Worm (Caenorhabditis elegans): ENCODE data around the gene snf-11.

snf-11 gene

ce11 chrV:11308915-11309314 is 669 bp upstream of the snf-11 start (continued):
- no peak for TF ChIP-seq nhr-47 (tag; optimal IDR thresholded peaks at IDR 0.05)
- TF ChIP-seq lsy-2 (tag; optimal IDR thresholded peaks at IDR 0.05), result peak in 1 of 2 experiments; percentile 35
- TF ChIP-seq ceh-88 (GFP tag; IDR thresholded peaks at IDR 0.05), result no peak
- TF ChIP-seq swsn-7 (tag; optimal IDR thresholded peaks at IDR 0.05), result peak; percentile 17

DNA sequence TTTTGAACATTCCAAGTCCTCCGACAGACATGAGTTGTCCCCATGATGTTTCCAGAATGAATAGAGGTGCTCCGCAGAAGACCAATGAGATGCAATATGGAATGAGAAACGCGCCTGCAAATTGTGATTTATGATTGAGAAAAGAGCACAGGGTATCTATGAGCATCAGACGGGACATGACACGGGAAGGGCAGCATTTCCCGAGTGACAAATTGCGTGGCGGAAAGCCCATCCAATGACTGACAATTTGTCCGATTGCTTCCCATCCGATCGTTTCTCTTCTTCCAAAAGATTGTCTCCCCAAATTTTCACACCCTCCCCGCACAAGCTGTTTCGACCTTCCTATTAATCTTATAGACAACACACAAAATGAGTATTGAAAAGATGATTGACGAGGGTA is 465 bp downstream of the snf-11 start:
- TF ChIP-seq pag-3 (tag; optimal IDR thresholded peaks at IDR 0.05; ENCODE audit: borderline replicate concordance, insufficient read depth), result no peak
- no peak for TF ChIP-seq blmp-1 (tag; optimal IDR thresholded peaks at IDR 0.05)
- no peak for TF ChIP-seq hpl-2 (GFP tag; optimal IDR thresholded peaks at IDR 0.05)
- TF ChIP-seq aha-1 (tag; optimal IDR thresholded peaks at IDR 0.05), result no peak
- TF ChIP-seq zip-4 (GFP tag; optimal IDR thresholded peaks at IDR 0.05), result no peak
- TF ChIP-seq mep-1 (tag; optimal IDR thresholded peaks at IDR 0.05), result no peak
- TF ChIP-seq nhr-19 (GFP tag; conservative IDR thresholded peaks at IDR 0.05), result peak; percentile 17
- no peak for TF ChIP-seq egl-13 (tag; optimal IDR thresholded peaks at IDR 0.05)
- no peak for TF ChIP-seq mab-9 (GFP tag; IDR thresholded peaks at IDR 0.05)
- no peak for TF ChIP-seq unc-30 (tag; optimal IDR thresholded peaks at IDR 0.05)
- TF ChIP-seq lin-15B (tag; optimal IDR thresholded peaks at IDR 0.05), result no peak
- no peak for TF ChIP-seq sptf-1 (tag; optimal IDR thresholded peaks at IDR 0.05)
- TF ChIP-seq ceh-88 (GFP tag; IDR thresholded peaks at IDR 0.05), result no peak
- no peak for TF ChIP-seq pqm-1 (tag; optimal IDR thresholded peaks at IDR 0.05)
- no peak for TF ChIP-seq tlp-1 (tag; optimal IDR thresholded peaks at IDR 0.05)
- TF ChIP-seq ama-1 (optimal IDR thresholded peaks at IDR 0.05), result no peak
- no peak for TF ChIP-seq unc-86 (tag; optimal IDR thresholded peaks at IDR 0.05)
- TF ChIP-seq nhr-90 (tag; optimal IDR thresholded peaks at IDR 0.05; ENCODE audit: poor library complexity), result no peak
- TF ChIP-seq C34B4.2 (tag; optimal IDR thresholded peaks at IDR 0.05), result no peak
- peak; percentile 70 for TF ChIP-seq lin-14 (GFP tag; optimal IDR thresholded peaks at IDR 0.05)
- TF ChIP-seq lsy-2 (tag; optimal IDR thresholded peaks at IDR 0.05), result no peak
- TF ChIP-seq nhr-71 (tag; optimal IDR thresholded peaks at IDR 0.05), result peak; percentile 37
- no peak for TF ChIP-seq ceh-8 (GFP tag; optimal IDR thresholded peaks at IDR 0.05)
- TF ChIP-seq nhr-77 (tag; optimal IDR thresholded peaks at IDR 0.05), result no peak
- TF ChIP-seq tbx-2 (tag; optimal IDR thresholded peaks at IDR 0.05), result no peak
- TF ChIP-seq zag-1 (tag; optimal IDR thresholded peaks at IDR 0.05), result no peak
- no peak for TF ChIP-seq nhr-11 (tag; optimal IDR thresholded peaks at IDR 0.05)
- TF ChIP-seq rnt-1 (tag; optimal IDR thresholded peaks at IDR 0.05), result peak; percentile 69
- TF ChIP-seq nhr-12 (tag; optimal IDR thresholded peaks at IDR 0.05), result no peak
- TF ChIP-seq nhr-84 (tag; optimal IDR thresholded peaks at IDR 0.05), result no peak
- TF ChIP-seq F16B12.6 (tag; optimal IDR thresholded peaks at IDR 0.05), result no peak
- TF ChIP-seq nhr-85 (tag), result no peak
- TF ChIP-seq hlh-17 (GFP tag; optimal IDR thresholded peaks at IDR 0.05; ENCODE audit: borderline replicate concordance), result no peak
- no peak for TF ChIP-seq fkh-8 (tag; optimal IDR thresholded peaks at IDR 0.05)
- no peak for TF ChIP-seq alr-1 (tag; optimal IDR thresholded peaks at IDR 0.05; ENCODE audit: borderline replicate concordance)
- TF ChIP-seq ceh-90 (tag; optimal IDR thresholded peaks at IDR 0.05), result no peak
- TF ChIP-seq dsc-1 (tag; optimal IDR thresholded peaks at IDR 0.05), result peak; percentile 72
- TF ChIP-seq snu-23 (GFP tag; optimal IDR thresholded peaks at IDR 0.05), result peak; percentile 16
- TF ChIP-seq jun-1 (tag; optimal IDR thresholded peaks at IDR 0.05), result no peak
- no peak for TF ChIP-seq egl-27 (tag; optimal IDR thresholded peaks at IDR 0.05)

DNA sequence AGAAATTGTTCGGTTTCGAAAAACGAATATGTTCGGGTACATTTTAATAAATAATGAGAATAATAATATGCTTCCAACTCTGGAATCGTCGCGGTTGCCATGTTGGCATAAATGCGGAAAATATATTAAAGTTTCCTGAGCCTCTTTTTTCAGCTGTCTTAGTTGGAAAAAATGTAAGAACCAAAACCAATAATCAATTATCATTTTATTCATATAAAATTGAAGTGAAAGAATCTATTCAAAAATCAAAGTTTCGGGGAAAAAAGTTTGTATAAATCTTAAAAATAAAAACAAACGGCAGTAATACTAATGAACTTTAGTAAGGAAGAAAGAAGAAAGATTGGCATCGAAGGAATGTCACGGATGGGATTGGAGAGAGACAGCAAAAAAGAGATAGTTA is 3.4 kb downstream of the snf-11 start, which contains the start of gene srh-45:
Gene srh-45 (minus strand): TSS at position 101 of the 400 bp plus-strand sequence.
- TF ChIP-seq unc-86 (tag; optimal IDR thresholded peaks at IDR 0.05), result no peak

All from whole organism, L1 larva.